Worm (Caenorhabditis elegans) whole organism, late embryonic: ENCODE data around the gene F53B3.6.
"Not testable (repeated sequence)": the region's sequence is repeated elsewhere in the genome, so short reads cannot be mapped to it uniquely, and the experiment has no call there.

ENCODE experiments used
- ama-1 ChIP-seq: fragments of 150-350 bp; optimal IDR thresholded peaks from 2 replicates; lab custom pipeline; 2014
- ceh-14 ChIP-seq: sonication (generic microtip); optimal IDR thresholded peaks from 2 replicates; lab custom pipeline; 2016; ENCODE audit warnings: missing genotype, missing genetic modification characterization, missing compliant biosample characterization
- fkh-10 ChIP-seq: fragments of 150-350 bp; optimal IDR thresholded peaks from 2 replicates; lab custom pipeline; 2014; ENCODE audit warnings: missing biosample characterization, missing genetic modification reagents, missing genetic modification characterization
- hlh-30 ChIP-seq: sonication (generic microtip); optimal IDR thresholded peaks from 2 replicates; lab custom pipeline; 2017; ENCODE audit warnings: antibody characterized with exemption, missing genetic modification characterization, missing compliant biosample characterization; ENCODE audit not compliant: insufficient read depth
- nfya-1 ChIP-seq: sonication (generic microtip); optimal IDR thresholded peaks from 2 replicates; lab custom pipeline; 2017; ENCODE audit warnings: missing genetic modification characterization, mild to moderate bottlenecking, missing compliant biosample characterization, antibody characterized with exemption, moderate library complexity
- pros-1 ChIP-seq: fragments of 150-350 bp; optimal IDR thresholded peaks from 2 replicates; lab custom pipeline; 2014; ENCODE audit warnings: missing biosample characterization, missing genetic modification reagents, missing genetic modification characterization
- ztf-16 ChIP-seq: sonication (generic microtip); optimal IDR thresholded peaks from 2 replicates; lab custom pipeline; 2017; ENCODE audit warnings: missing genetic modification characterization, missing compliant biosample characterization

DNA sequence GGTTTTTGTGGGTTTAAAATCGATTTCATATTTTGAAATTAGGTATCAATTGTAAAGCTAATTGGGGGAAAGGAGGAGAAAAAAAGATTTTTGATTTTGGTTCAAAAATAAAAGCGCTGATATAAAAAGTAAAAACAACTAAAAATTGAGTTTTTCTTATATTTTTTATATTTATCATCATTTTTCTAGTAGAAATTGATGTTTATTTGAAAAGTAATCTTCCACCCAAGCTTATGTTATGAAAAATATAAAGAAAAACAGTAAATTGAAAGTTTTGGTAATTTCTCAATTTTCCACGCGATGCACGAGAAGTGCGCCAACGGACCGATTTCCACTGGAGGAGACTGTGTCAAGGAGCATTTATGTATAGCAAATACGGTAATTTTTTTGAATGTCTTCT is 30.2 kb downstream of the F53B3.6 start, which contains the start of gene B0410.1:
- TF ChIP-seq pros-1 (tag; lab: Kevin White, UChicago); fkh-10 (GFP tag; lab: Kevin White, UChicago); ztf-16; ceh-14; nfya-1; hlh-30 (tag; lab: Kevin White, UChicago); ama-1 (lab: Kevin White, UChicago): not testable (repeated sequence)
